Worm (Caenorhabditis elegans): Measurements from ENCODE around the gene T15B7.15.

Gene T15B7.15

ce11 chrV:6880623-6881022, 42.2 kb upstream of the T15B7.15 start (continued):
- TF ChIP-seq lin-13 (GFP tag; optimal IDR thresholded peaks at IDR 0.05) (no peak), R02D3.7 (tag; optimal IDR thresholded peaks at IDR 0.05) (no peak), skn-1 (tag; optimal IDR thresholded peaks at IDR 0.05) (no peak), unc-39 (tag; optimal IDR thresholded peaks at IDR 0.05) (no peak), lsy-2 (tag; optimal IDR thresholded peaks at IDR 0.05) (peak in 1 of 2 experiments; percentile 12), nhr-237 (tag; optimal IDR thresholded peaks at IDR 0.05) (no peak), nhr-10 (tag; optimal IDR thresholded peaks at IDR 0.05) (no peak), nhr-6 (tag; optimal IDR thresholded peaks at IDR 0.05) (no peak), ceh-82 (tag; optimal IDR thresholded peaks at IDR 0.05) (no peak), dmd-4 (tag; optimal IDR thresholded peaks at IDR 0.05) (no peak), ztf-4 (tag; optimal IDR thresholded peaks at IDR 0.05) (no peak), nhr-77 (tag; optimal IDR thresholded peaks at IDR 0.05) (no peak), elt-3 (tag; optimal IDR thresholded peaks at IDR 0.05) (no peak), nhr-21 (tag; optimal IDR thresholded peaks at IDR 0.05) (no peak), ztf-11 (tag; optimal IDR thresholded peaks at IDR 0.05) (no peak), alr-1 (tag; optimal IDR thresholded peaks at IDR 0.05) (no peak), nhr-23 (tag; optimal IDR thresholded peaks at IDR 0.05) (no peak), mbf-1 (tag; optimal IDR thresholded peaks at IDR 0.05) (no peak), nhr-129 (tag; optimal IDR thresholded peaks at IDR 0.05) (no peak), C34F6.9 (tag; optimal IDR thresholded peaks at IDR 0.05) (peak; percentile 29), sem-4 (tag; optimal IDR thresholded peaks at IDR 0.05) (peak; percentile 32), ama-1 (optimal IDR thresholded peaks at IDR 0.05) (no peak), mdl-1 (tag; optimal IDR thresholded peaks at IDR 0.05) (no peak)

ce11 chrV:6879490-6879889, 41.0 kb upstream of the T15B7.15 start:
- TF ChIP-seq zag-1 (tag; optimal IDR thresholded peaks at IDR 0.05): peak; percentile 75
- no peak for TF ChIP-seq peb-1 (tag; optimal IDR thresholded peaks at IDR 0.05)
- peak; percentile 85 for TF ChIP-seq unc-55 (GFP tag; optimal IDR thresholded peaks at IDR 0.05)
- peak; percentile 0 for TF ChIP-seq nhr-10 (tag; optimal IDR thresholded peaks at IDR 0.05)
- TF ChIP-seq mdl-1 (tag; optimal IDR thresholded peaks at IDR 0.05): peak; percentile 51 to 61
- peak; percentile 64 for TF ChIP-seq egl-27 (tag; optimal IDR thresholded peaks at IDR 0.05)
- peak; percentile 30 for TF ChIP-seq Y55F3AM.14 (GFP tag; optimal IDR thresholded peaks at IDR 0.05)
- peak; percentile 26 for TF ChIP-seq nhr-21 (tag; optimal IDR thresholded peaks at IDR 0.05)
- TF ChIP-seq nhr-6 (tag; optimal IDR thresholded peaks at IDR 0.05): peak; percentile 12
- TF ChIP-seq nhr-77 (tag; optimal IDR thresholded peaks at IDR 0.05): no peak
- TF ChIP-seq R02D3.7 (tag; optimal IDR thresholded peaks at IDR 0.05): no peak
- peak; percentile 34 for TF ChIP-seq sma-3 (GFP tag; optimal IDR thresholded peaks at IDR 0.05)
- peak; percentile 89 for TF ChIP-seq nhr-129 (tag; optimal IDR thresholded peaks at IDR 0.05)
- peak; percentile 62 for TF ChIP-seq mab-5 (tag; optimal IDR thresholded peaks at IDR 0.05)
- peak; percentile 95 for TF ChIP-seq F13H6.1 (tag; optimal IDR thresholded peaks at IDR 0.05)
- peak; percentile 61 to 67 for TF ChIP-seq lsy-2 (tag; optimal IDR thresholded peaks at IDR 0.05)
- peak; percentile 7 for TF ChIP-seq ztf-11 (tag; optimal IDR thresholded peaks at IDR 0.05)
- TF ChIP-seq lin-11 (tag; optimal IDR thresholded peaks at IDR 0.05): peak; percentile 59
- TF ChIP-seq ZK546.5 (tag; optimal IDR thresholded peaks at IDR 0.05): no peak
- peak; percentile 82 for TF ChIP-seq C34F6.9 (tag; optimal IDR thresholded peaks at IDR 0.05)
- TF ChIP-seq blmp-1 (tag; optimal IDR thresholded peaks at IDR 0.05; ENCODE audit: insufficient read depth): peak; percentile 38
- TF ChIP-seq alr-1 (tag; optimal IDR thresholded peaks at IDR 0.05): no peak
- peak; percentile 55 for TF ChIP-seq lin-13 (GFP tag; optimal IDR thresholded peaks at IDR 0.05)
- TF ChIP-seq nhr-25 (tag; optimal IDR thresholded peaks at IDR 0.05): peak; percentile 56
- peak; percentile 50 for TF ChIP-seq ceh-16 (tag; optimal IDR thresholded peaks at IDR 0.05)
- TF ChIP-seq nhr-237 (tag; optimal IDR thresholded peaks at IDR 0.05): no peak
- TF ChIP-seq elt-1 (tag; optimal IDR thresholded peaks at IDR 0.05): no peak
- TF ChIP-seq ceh-82 (tag; optimal IDR thresholded peaks at IDR 0.05): peak; percentile 67
- TF ChIP-seq snpc-4 (tag; optimal IDR thresholded peaks at IDR 0.05): peak; percentile 34
- no peak for TF ChIP-seq nhr-12 (tag; optimal IDR thresholded peaks at IDR 0.05)
- no peak for TF ChIP-seq unc-62 (GFP tag; optimal IDR thresholded peaks at IDR 0.05)
- TF ChIP-seq ama-1 (optimal IDR thresholded peaks at IDR 0.05): no peak
- peak; percentile 56 for TF ChIP-seq unc-39 (tag; optimal IDR thresholded peaks at IDR 0.05)
- peak; percentile 36 for TF ChIP-seq ztf-4 (tag; optimal IDR thresholded peaks at IDR 0.05)
- TF ChIP-seq fos-1 (tag; optimal IDR thresholded peaks at IDR 0.05): peak; percentile 67
- no peak for TF ChIP-seq dmd-4 (tag; optimal IDR thresholded peaks at IDR 0.05)
- no peak for TF ChIP-seq mbf-1 (tag; optimal IDR thresholded peaks at IDR 0.05)
- peak; percentile 76 for TF ChIP-seq sma-9 (GFP tag; optimal IDR thresholded peaks at IDR 0.05)
- no peak for TF ChIP-seq sma-9 (tag; optimal IDR thresholded peaks at IDR 0.05)
- no peak for TF ChIP-seq ztf-1 (GFP tag; conservative IDR thresholded peaks at IDR 0.05)
- TF ChIP-seq nhr-11 (tag; optimal IDR thresholded peaks at IDR 0.05): no peak
- peak; percentile 21 for TF ChIP-seq crh-2 (tag; optimal IDR thresholded peaks at IDR 0.05)
- no peak for TF ChIP-seq elt-3 (tag; optimal IDR thresholded peaks at IDR 0.05)
- no peak for TF ChIP-seq aly-2 (tag; optimal IDR thresholded peaks at IDR 0.05)
- TF ChIP-seq skn-1 (tag; optimal IDR thresholded peaks at IDR 0.05): no peak
- TF ChIP-seq lin-39 (tag; optimal IDR thresholded peaks at IDR 0.05): peak; percentile 48
- TF ChIP-seq sem-4 (tag; optimal IDR thresholded peaks at IDR 0.05): peak; percentile 61
- TF ChIP-seq gmeb-1 (tag; optimal IDR thresholded peaks at IDR 0.05): peak; percentile 11
- no peak for TF ChIP-seq nhr-23 (tag; optimal IDR thresholded peaks at IDR 0.05)

Measured in whole organism, L2 larva.